Fruit fly (Drosophila melanogaster) whole organism, embryonic: ENCODE measurements around the gene CG34026.

Experiments
- B-H1 ChIP-seq: fragments of 200-800 bp; sonication (Bioruptor generic); IDR thresholded peaks from 3 replicates; pipeline ENCODE4 v1.3.6; 2022; ENCODE audit warnings: missing biosample characterization, missing genetic modification characterization
- Bgb ChIP-seq: fragments of 200-800 bp; sonication (Bioruptor generic); IDR thresholded peaks from 2 replicates; pipeline ENCODE4 v1.3.6; 2022; ENCODE audit warnings: missing biosample characterization, missing genetic modification characterization; ENCODE audit not compliant: partially characterized antibody
- CG12659 ChIP-seq: fragments of 200-800 bp; sonication (Bioruptor generic); optimal IDR thresholded peaks from 3 replicates; lab custom pipeline; 2017; ENCODE audit warnings: mild to moderate bottlenecking, missing biosample characterization, missing genetic modification reagents, missing genetic modification characterization
- CG12769 ChIP-seq: fragments of 200-800 bp; sonication (Bioruptor generic); optimal IDR thresholded peaks from 2 replicates; lab custom pipeline; 2019; ENCODE audit warnings: missing biosample characterization, mild to moderate bottlenecking, missing genetic modification characterization, moderate library complexity
- CG14710 ChIP-seq: fragments of 200-800 bp; sonication (Bioruptor generic); optimal IDR thresholded peaks from 3 replicates; lab custom pipeline; 2019; ENCODE audit warnings: missing biosample characterization, mild to moderate bottlenecking, missing genetic modification characterization, moderate library complexity
- CG15479 ChIP-seq: fragments of 200-800 bp; sonication (Bioruptor generic); optimal IDR thresholded peaks from 3 replicates; lab custom pipeline; 2019; ENCODE audit warnings: missing biosample characterization, mild to moderate bottlenecking, missing genetic modification characterization, moderate library complexity
- CG16813 ChIP-seq: fragments of 200-800 bp; sonication (Bioruptor generic); IDR thresholded peaks from 3 replicates; pipeline ENCODE4 v1.3.6; 2022; ENCODE audit warnings: missing biosample characterization, missing genetic modification characterization; ENCODE audit not compliant: partially characterized antibody
- CG30403 ChIP-seq: fragments of 200-800 bp; sonication (Bioruptor generic); optimal IDR thresholded peaks from 3 replicates; lab custom pipeline; 2016; ENCODE audit warnings: missing biosample characterization, missing genetic modification characterization
- CG7987 ChIP-seq: fragments of 200-800 bp; sonication (Bioruptor generic); optimal IDR thresholded peaks from 2 replicates; lab custom pipeline; 2018; ENCODE audit warnings: missing biosample characterization, mild to moderate bottlenecking, missing genetic modification characterization, moderate library complexity
- CG8290 ChIP-seq, 3 experiments: fragments of 200-800 bp; sonication (Bioruptor generic); optimal IDR thresholded peaks; 2 replicates each; lab custom pipeline; 2016 to 2019; ENCODE audit warnings: missing biosample characterization in 3 of 3, missing genetic modification characterization in 3 of 3, mild to moderate bottlenecking in 2 of 3, moderate library complexity in 1 of 3
- CG9797 ChIP-seq: fragments of 200-800 bp; sonication (Bioruptor generic); optimal IDR thresholded peaks from 3 replicates; lab custom pipeline; 2018; ENCODE audit warnings: missing biosample characterization, mild to moderate bottlenecking, missing genetic modification characterization
- CG9817 ChIP-seq: fragments of 200-800 bp; sonication (Bioruptor generic); optimal IDR thresholded peaks from 2 replicates; lab custom pipeline; 2018; ENCODE audit warnings: missing biosample characterization, mild to moderate bottlenecking, missing genetic modification characterization, moderate library complexity
- D19A ChIP-seq: fragments of 200-800 bp; optimal IDR thresholded peaks from 3 replicates; lab custom pipeline; 2019; ENCODE audit warnings: missing biosample characterization, mild to moderate bottlenecking, missing genetic modification characterization, moderate library complexity
- Dbx ChIP-seq: fragments of 200-800 bp; sonication (Bioruptor generic); IDR thresholded peaks from 3 replicates; pipeline ENCODE4 v1.3.6; 2022; ENCODE audit warnings: missing biosample characterization, missing genetic modification characterization
- Doc3 ChIP-seq: fragments of 200-800 bp; sonication (Bioruptor generic); IDR thresholded peaks from 3 replicates; pipeline ENCODE4 v1.3.6; 2022; ENCODE audit warnings: missing biosample characterization, missing genetic modification characterization; ENCODE audit not compliant: partially characterized antibody
- E2f1 ChIP-seq: fragments of 200-800 bp; sonication (Bioruptor generic); IDR thresholded peaks from 2 replicates; pipeline ENCODE4 v1.3.6; 2022; ENCODE audit warnings: missing biosample characterization, missing genetic modification characterization
- GATAe ChIP-seq: fragments of 200-800 bp; sonication (Bioruptor generic); conservative IDR thresholded peaks from 2 replicates; pipeline ENCODE4 v1.3.6; 2022; ENCODE audit warnings: missing biosample characterization, missing genetic modification characterization
- H2.0 ChIP-seq: fragments of 200-800 bp; sonication (Bioruptor generic); IDR thresholded peaks from 2 replicates; pipeline ENCODE4 v1.3.6; 2022; ENCODE audit warnings: missing biosample characterization, missing genetic modification characterization
- HLH4C ChIP-seq: fragments of 200-800 bp; sonication (Bioruptor generic); IDR thresholded peaks from 3 replicates; pipeline ENCODE4 v1.3.6; 2022; ENCODE audit warnings: missing biosample characterization, missing genetic modification characterization; ENCODE audit not compliant: partially characterized antibody
- Max ChIP-seq: fragments of 200-800 bp; sonication (Bioruptor generic); optimal IDR thresholded peaks from 2 replicates; lab custom pipeline; 2016; ENCODE audit warnings: missing biosample characterization, mild to moderate bottlenecking, missing genetic modification characterization
- Med ChIP-seq: fragments of 200-800 bp; sonication (Bioruptor generic); peaks from one replicate; lab custom pipeline; 2016; ENCODE audit warnings: missing biosample characterization, missing genetic modification characterization, mild to moderate bottlenecking, inconsistent platforms, moderate library complexity
- Myb ChIP-seq: fragments of 200-800 bp; sonication (Bioruptor generic); optimal IDR thresholded peaks from 2 replicates; lab custom pipeline; 2016; ENCODE audit warnings: missing biosample characterization, missing genetic modification characterization
- Rfx ChIP-seq: fragments of 200-800 bp; sonication (Bioruptor generic); IDR thresholded peaks from 2 replicates; pipeline ENCODE4 v1.3.6; 2022; ENCODE audit warnings: missing biosample characterization, missing genetic modification characterization
- Scr ChIP-seq: fragments of 200-800 bp; sonication (Bioruptor generic); IDR thresholded peaks from 2 replicates; pipeline ENCODE4 v1.3.6; 2022; ENCODE audit warnings: missing biosample characterization, missing genetic modification characterization; ENCODE audit not compliant: partially characterized antibody
- Sin3A ChIP-seq: fragments of >200 bp; optimal IDR thresholded peaks from 2 replicates; lab custom pipeline; 2018
- Sox100B ChIP-seq: fragments of 200-800 bp; sonication (Bioruptor generic); optimal IDR thresholded peaks from 3 replicates; lab custom pipeline; 2018; ENCODE audit warnings: missing biosample characterization, mild to moderate bottlenecking, missing genetic modification characterization
- TFAM ChIP-seq: fragments of 200-800 bp; sonication (Bioruptor generic); optimal IDR thresholded peaks from 2 replicates; lab custom pipeline; 2017; ENCODE audit warnings: missing biosample characterization, missing genetic modification characterization, inconsistent platforms
- ato ChIP-seq: fragments of 200-800 bp; sonication (Bioruptor generic); IDR thresholded peaks from 2 replicates; pipeline ENCODE4 v1.3.6; 2022; ENCODE audit warnings: missing biosample characterization, missing genetic modification characterization; ENCODE audit not compliant: partially characterized antibody
- chinmo ChIP-seq: fragments of 200-800 bp; sonication (Bioruptor generic); IDR thresholded peaks from 4 replicates; pipeline ENCODE4 v1.3.6; 2022; ENCODE audit warnings: missing biosample characterization, missing genetic modification characterization; ENCODE audit not compliant: partially characterized antibody
- croc ChIP-seq: fragments of 200-800 bp; sonication (Bioruptor generic); conservative IDR thresholded peaks from 3 replicates; pipeline ENCODE4 v1.3.6; 2022; ENCODE audit warnings: missing biosample characterization, missing genetic modification characterization
- crol ChIP-seq: fragments of 200-800 bp; sonication (Bioruptor generic); IDR thresholded peaks from 2 replicates; pipeline ENCODE4 v1.3.6; 2022; ENCODE audit warnings: missing biosample characterization, missing genetic modification characterization
- da ChIP-seq: fragments of 200-800 bp; sonication (Bioruptor generic); optimal IDR thresholded peaks from 2 replicates; lab custom pipeline; 2016; ENCODE audit warnings: missing biosample characterization, missing genetic modification characterization
- dimm ChIP-seq: fragments of 200-800 bp; sonication (Bioruptor generic); IDR thresholded peaks from 2 replicates; pipeline ENCODE4 v1.3.6; 2022; ENCODE audit warnings: missing biosample characterization, missing genetic modification characterization
- gro ChIP-seq: fragments of 200-800 bp; sonication (Bioruptor generic); optimal IDR thresholded peaks from 2 replicates; lab custom pipeline; 2016; ENCODE audit warnings: missing biosample characterization, missing genetic modification characterization
- ken ChIP-seq: fragments of 200-800 bp; sonication (Bioruptor generic); IDR thresholded peaks from 3 replicates; pipeline ENCODE4 v1.3.6; 2022; ENCODE audit warnings: missing biosample characterization, missing genetic modification characterization
- lbe ChIP-seq: fragments of 200-800 bp; sonication (Bioruptor generic); optimal IDR thresholded peaks from 2 replicates; lab custom pipeline; 2016; ENCODE audit warnings: missing biosample characterization, mild to moderate bottlenecking, missing genetic modification characterization
- luna ChIP-seq: fragments of 200-800 bp; sonication (Bioruptor generic); optimal IDR thresholded peaks from 2 replicates; lab custom pipeline; 2016; ENCODE audit warnings: missing biosample characterization, missing genetic modification characterization
- pita ChIP-seq: fragments of 200-800 bp; sonication (Bioruptor generic); optimal IDR thresholded peaks from 2 replicates; lab custom pipeline; 2017; ENCODE audit warnings: missing biosample characterization, mild to moderate bottlenecking, missing genetic modification characterization
- slbo ChIP-seq: fragments of 200-800 bp; sonication (Bioruptor generic); IDR thresholded peaks from 2 replicates; pipeline ENCODE4 v1.3.6; 2022; ENCODE audit warnings: missing biosample characterization, missing genetic modification characterization
- slp2 ChIP-seq: fragments of 200-800 bp; sonication (Bioruptor generic); optimal IDR thresholded peaks from 2 replicates; lab custom pipeline; 2016; ENCODE audit warnings: missing biosample characterization, missing genetic modification characterization
- sr ChIP-seq: fragments of 200-800 bp; sonication (Bioruptor generic); IDR thresholded peaks from 3 replicates; pipeline ENCODE4 v1.3.6; 2022; ENCODE audit warnings: missing biosample characterization, missing genetic modification characterization
- stwl ChIP-seq: fragments of 200-800 bp; sonication (Bioruptor generic); optimal IDR thresholded peaks from 3 replicates; lab custom pipeline; 2018; ENCODE audit warnings: missing biosample characterization, mild to moderate bottlenecking, missing genetic modification characterization, moderate library complexity
- tup ChIP-seq: fragments of 200-800 bp; sonication (Bioruptor generic); optimal IDR thresholded peaks from 2 replicates; lab custom pipeline; 2016; ENCODE audit warnings: missing biosample characterization, mild to moderate bottlenecking, missing genetic modification characterization, moderate library complexity
- twi ChIP-seq: fragments of 200-800 bp; optimal IDR thresholded peaks from 2 replicates; lab custom pipeline; 2019; ENCODE audit warnings: missing biosample characterization, mild to moderate bottlenecking, missing genetic modification characterization, moderate library complexity
- yki ChIP-seq: fragments of >200 bp; optimal IDR thresholded peaks from 3 replicates; lab custom pipeline; 2018

The CG34026 gene

DNA sequence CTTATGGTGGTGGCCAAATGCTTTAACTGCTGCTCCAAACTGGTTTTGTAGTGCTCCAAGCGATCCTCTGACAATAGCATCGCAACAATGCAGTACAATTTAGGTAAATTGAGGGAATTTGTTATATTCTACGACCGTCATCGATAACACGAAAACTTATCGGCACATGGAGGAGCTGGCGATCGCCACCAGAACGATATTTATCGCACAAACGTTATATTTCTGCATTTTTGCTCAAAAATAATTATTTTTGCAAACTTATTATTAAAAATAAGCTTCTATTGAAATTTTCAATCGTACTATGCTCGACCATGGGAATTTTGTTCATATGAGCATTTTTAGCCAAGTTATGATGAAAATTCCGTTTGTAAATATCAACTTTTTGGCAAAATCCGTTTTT lies 22.8 kb downstream of the CG34026 start, which contains the start of gene CG15317 (continued):
- TF ChIP-seq CG16813 (GFP tag; lab: Robert Waterston, UW) (peak; percentile 78), CG15479 (GFP tag; lab: Kevin White, UChicago) (no peak), HLH4C (GFP tag; lab: Robert Waterston, UW) (peak; percentile 82), yki (lab: Kevin White, UChicago) (no peak), CG9797 (no peak), slbo (peak; percentile 46; the same call in 1 of the 2 replicates), Scr (GFP tag; lab: Robert Waterston, UW) (peak; percentile 80), croc (GFP tag; lab: Robert Waterston, UW) (no peak)

dm6 chrX:9571208-9571607 lies 37.6 kb downstream of the CG34026 start, which contains the start of gene Cubn:
Gene Cubn, minus strand, starts transcription at chrX:9571308.
- TF ChIP-seq CG14710 (tag; lab: Kevin White, UChicago) (no peak), Max (GFP tag; lab: Kevin White, UChicago) (no peak)

dm6 chrX:9576147-9576503 lies 42.5 kb downstream of the CG34026 start, which contains the start of gene CG42395:
Gene CG42395, minus strand, starts transcription at chrX:9576247.
- TF ChIP-seq lbe (GFP tag; lab: Kevin White, UChicago) (no peak), CG12659 (no peak), Myb (no peak), TFAM (GFP tag; lab: Kevin White, UChicago) (no peak), ato (no peak), slp2 (no peak), stwl (tag; lab: Kevin White, UChicago) (no peak), Dbx (no peak)

dm6 chrX:9576504-9577337 lies 43.1 kb downstream of the CG34026 start:
- TF ChIP-seq CG9817 = no peak
- no peak for TF ChIP-seq CG30403 (GFP tag; lab: Kevin White, UChicago)
- TF ChIP-seq tup (GFP tag; lab: Kevin White, UChicago) = no peak
- 0 out of 4 replicates have a peak, but pooled peaks have one; percentile 27 for TF ChIP-seq chinmo (GFP tag; lab: Robert Waterston, UW)
- no peak for TF ChIP-seq Sox100B (GFP tag; lab: Kevin White, UChicago)
- TF ChIP-seq Med (GFP tag; lab: Kevin White, UChicago) = peak; percentile 77
- peak; percentile 5 for TF ChIP-seq gro (GFP tag; lab: Kevin White, UChicago)
- no peak for TF ChIP-seq luna (GFP tag; lab: Kevin White, UChicago)
- TF ChIP-seq crol = peak; percentile 44; the same call in 1 of the 2 replicates
- TF ChIP-seq H2.0 = no peak
- no peak for TF ChIP-seq Rfx
- TF ChIP-seq B-H1 = no peak
- no peak for TF ChIP-seq D19A (tag; lab: Kevin White, UChicago)
- no peak for TF ChIP-seq Sin3A (lab: Kevin White, UChicago)
- TF ChIP-seq twi (tag; lab: Kevin White, UChicago) = no peak
- TF ChIP-seq CG7987 (GFP tag; lab: Kevin White, UChicago) = peak; percentile 5
- TF ChIP-seq Doc3 (GFP tag; lab: Robert Waterston, UW) = no peak
- no peak for TF ChIP-seq da (GFP tag; lab: Kevin White, UChicago)
- TF ChIP-seq Bgb (GFP tag; lab: Robert Waterston, UW) = no peak
- TF ChIP-seq GATAe (GFP tag; lab: Robert Waterston, UW) = 0 out of 2 replicates have a peak, but pooled peaks have one; percentile 24
- no peak for TF ChIP-seq CG12769
- no peak for TF ChIP-seq E2f1 (GFP tag; lab: Robert Waterston, UW)
- TF ChIP-seq sr (GFP tag; lab: Robert Waterston, UW) = 0 out of 3 replicates have a peak, but pooled peaks have one; percentile 11
- no peak for TF ChIP-seq CG8290 (GFP tag; optimal IDR thresholded peaks at IDR 0.05; lab: Kevin White, UChicago)
- no peak for TF ChIP-seq CG8290 (tag; optimal IDR thresholded peaks at IDR 0.05; lab: Kevin White, UChicago)
- TF ChIP-seq pita (GFP tag; lab: Kevin White, UChicago) = no peak
- no peak for TF ChIP-seq dimm
- TF ChIP-seq ken = no peak
